Worm (Caenorhabditis elegans) whole organism, young adult: ENCODE data around the gene sec-61.A.

Experiments used
- B0019.2 ChIP-seq: fragments of 200-800 bp; sonication (Bioruptor generic); conservative IDR thresholded peaks from 2 replicates; pipeline ENCODE4 v1.3.6; 2022; ENCODE audit warnings: missing genetic modification reagents, missing genetic modification characterization, missing compliant biosample characterization
- B0336.3 ChIP-seq: fragments of 200-800 bp; sonication (Bioruptor generic); IDR thresholded peaks from 2 replicates; pipeline ENCODE4 v1.3.6; 2022; ENCODE audit warnings: missing genetic modification characterization, missing compliant biosample characterization
- C06A6.2 ChIP-seq: fragments of 200-800 bp; sonication (Bioruptor generic); conservative IDR thresholded peaks from 2 replicates; pipeline ENCODE4 v1.3.6; 2022; ENCODE audit warnings: missing genetic modification characterization, missing compliant biosample characterization
- D2030.7 ChIP-seq: fragments of 200-800 bp; sonication (Bioruptor generic); IDR thresholded peaks from 2 replicates; pipeline ENCODE4 v1.3.6; 2022; ENCODE audit warnings: missing genetic modification reagents, missing genetic modification characterization, missing compliant biosample characterization
- F37B4.10 ChIP-seq: fragments of 200-800 bp; sonication (Bioruptor generic); IDR thresholded peaks from 2 replicates; pipeline ENCODE4 v1.3.6; 2022; ENCODE audit warnings: missing genetic modification characterization, missing compliant biosample characterization
- F39B2.1 ChIP-seq: fragments of 200-800 bp; sonication (Bioruptor generic); IDR thresholded peaks from 2 replicates; pipeline ENCODE4 v1.3.6; 2022; ENCODE audit warnings: missing genetic modification reagents, missing genetic modification characterization, missing compliant biosample characterization
- F55B11.4 ChIP-seq: sonication (generic microtip); optimal IDR thresholded peaks from 2 replicates; lab custom pipeline; 2016; ENCODE audit warnings: missing compliant biosample characterization, missing genetic modification characterization, borderline replicate concordance; ENCODE audit not compliant: insufficient read depth
- F57A8.1 ChIP-seq: fragments of 200-800 bp; sonication (Bioruptor generic); optimal IDR thresholded peaks from 2 replicates; lab custom pipeline; 2018; ENCODE audit warnings: mild to moderate bottlenecking, missing genetic modification characterization, moderate library complexity, missing compliant biosample characterization
- K11D2.4 ChIP-seq: fragments of 200-800 bp; sonication (Bioruptor generic); IDR thresholded peaks from 2 replicates; pipeline ENCODE4 v1.3.6; 2022; ENCODE audit warnings: missing genetic modification reagents, missing genetic modification characterization, missing compliant biosample characterization
- K12H6.12 ChIP-seq: fragments of 200-800 bp; sonication (Bioruptor generic); optimal IDR thresholded peaks from 2 replicates; lab custom pipeline; 2018; ENCODE audit warnings: mild to moderate bottlenecking, missing genetic modification characterization, missing compliant biosample characterization
- Y67H2A.10 ChIP-seq: fragments of 200-800 bp; sonication (Bioruptor generic); conservative IDR thresholded peaks from 2 replicates; pipeline ENCODE4 v1.3.6; 2022; ENCODE audit warnings: missing genetic modification reagents, missing genetic modification characterization, missing compliant biosample characterization
- ZK185.1 ChIP-seq: sonication (generic microtip); optimal IDR thresholded peaks from 2 replicates; lab custom pipeline; 2016; ENCODE audit warnings: mild to moderate bottlenecking, missing genetic modification characterization, missing compliant biosample characterization; ENCODE audit not compliant: poor library complexity, severe bottlenecking
- aptf-3 ChIP-seq: fragments of 200-800 bp; sonication (Bioruptor generic); IDR thresholded peaks from 2 replicates; pipeline ENCODE4 v1.3.6; 2022; ENCODE audit warnings: missing genetic modification characterization, missing compliant biosample characterization
- attf-3 ChIP-seq: fragments of 200-800 bp; sonication (Bioruptor generic); conservative IDR thresholded peaks from 2 replicates; pipeline ENCODE4 v1.3.6; 2022; ENCODE audit warnings: missing genetic modification reagents, missing genetic modification characterization, missing compliant biosample characterization
- cebp-2 ChIP-seq: fragments of 200-800 bp; sonication (Bioruptor generic); IDR thresholded peaks from 2 replicates; pipeline ENCODE4 v1.3.6; 2022; ENCODE audit warnings: missing genetic modification characterization, missing compliant biosample characterization
- ceh-100 ChIP-seq: fragments of 200-800 bp; sonication (Bioruptor generic); IDR thresholded peaks from 2 replicates; pipeline ENCODE4 v1.3.6; 2022; ENCODE audit warnings: missing genetic modification reagents, missing genetic modification characterization, missing compliant biosample characterization
- ceh-58 ChIP-seq: fragments of 200-800 bp; sonication (Bioruptor generic); IDR thresholded peaks from 2 replicates; pipeline ENCODE4 v1.3.6; 2022; ENCODE audit warnings: missing genetic modification characterization, missing compliant biosample characterization
- ceh-79 ChIP-seq: sonication (generic microtip); optimal IDR thresholded peaks from 2 replicates; lab custom pipeline; 2017; ENCODE audit warnings: mild to moderate bottlenecking, missing genetic modification characterization, missing compliant biosample characterization
- ceh-91 ChIP-seq: fragments of 200-800 bp; sonication (Bioruptor generic); IDR thresholded peaks from 2 replicates; pipeline ENCODE4 v1.3.6; 2022; ENCODE audit warnings: missing genetic modification reagents, missing genetic modification characterization, missing compliant biosample characterization
- chd-7 ChIP-seq: sonication (generic microtip); optimal IDR thresholded peaks from 2 replicates; lab custom pipeline; 2016; ENCODE audit warnings: mild to moderate bottlenecking, missing genetic modification characterization, moderate library complexity, missing compliant biosample characterization
- die-1 ChIP-seq: sonication (generic microtip); optimal IDR thresholded peaks from 2 replicates; lab custom pipeline; 2016; ENCODE audit warnings: missing genotype, mild to moderate bottlenecking, missing genetic modification characterization, missing compliant biosample characterization
- dox-1 ChIP-seq: fragments of 200-800 bp; sonication (Bioruptor generic); IDR thresholded peaks from 2 replicates; pipeline ENCODE4 v1.3.6; 2022; ENCODE audit warnings: missing genetic modification reagents, missing genetic modification characterization, missing compliant biosample characterization
- efl-1 ChIP-seq: fragments of 150-350 bp; optimal IDR thresholded peaks from 2 replicates; lab custom pipeline; 2014; ENCODE audit warnings: missing biosample characterization, missing genetic modification reagents, missing genetic modification characterization
- egl-18 ChIP-seq: fragments of 200-800 bp; sonication (Bioruptor generic); IDR thresholded peaks from 2 replicates; pipeline ENCODE4 v1.3.6; 2022; ENCODE audit warnings: missing genetic modification reagents, missing genetic modification characterization, missing compliant biosample characterization
- egrh-3 ChIP-seq: fragments of 200-800 bp; sonication (Bioruptor generic); IDR thresholded peaks from 2 replicates; pipeline ENCODE4 v1.3.6; 2022; ENCODE audit warnings: missing genetic modification reagents, missing genetic modification characterization, missing compliant biosample characterization
- ekl-4 ChIP-seq: fragments of 200-800 bp; sonication (Bioruptor generic); IDR thresholded peaks from 2 replicates; pipeline ENCODE4 v1.3.6; 2022; ENCODE audit warnings: missing genetic modification reagents, missing genetic modification characterization, missing compliant biosample characterization
- him-1 ChIP-seq: sonication (generic microtip); optimal IDR thresholded peaks from 2 replicates; lab custom pipeline; 2016; ENCODE audit warnings: missing genotype, missing genetic modification reagents, missing genetic modification characterization, missing compliant biosample characterization
- hlh-12 ChIP-seq: sonication (generic microtip); optimal IDR thresholded peaks from 2 replicates; lab custom pipeline; 2016; ENCODE audit warnings: missing genetic modification characterization, missing compliant biosample characterization
- hmg-1.2 ChIP-seq: fragments of 200-800 bp; sonication (Bioruptor generic); IDR thresholded peaks from 2 replicates; pipeline ENCODE4 v1.3.6; 2022; ENCODE audit warnings: missing genetic modification reagents, missing genetic modification characterization, missing compliant biosample characterization
- lin-26 ChIP-seq: fragments of 200-800 bp; sonication (Bioruptor generic); IDR thresholded peaks from 2 replicates; pipeline ENCODE4 v1.3.6; 2022; ENCODE audit warnings: missing genetic modification reagents, missing genetic modification characterization, missing compliant biosample characterization
- madf-10 ChIP-seq: sonication (generic microtip); optimal IDR thresholded peaks from 2 replicates; lab custom pipeline; 2016; ENCODE audit warnings: mild to moderate bottlenecking, missing genetic modification characterization, missing compliant biosample characterization
- madf-6 ChIP-seq: fragments of 200-800 bp; sonication (Bioruptor generic); IDR thresholded peaks from 2 replicates; pipeline ENCODE4 v1.3.6; 2022; ENCODE audit warnings: missing genetic modification reagents, missing genetic modification characterization, missing compliant biosample characterization
- madf-8 ChIP-seq: fragments of 200-800 bp; sonication (Bioruptor generic); conservative IDR thresholded peaks from 2 replicates; pipeline ENCODE4 v1.3.6; 2022; ENCODE audit warnings: missing genetic modification reagents, missing genetic modification characterization, missing compliant biosample characterization
- mxl-1 ChIP-seq: sonication (generic microtip); optimal IDR thresholded peaks from 2 replicates; lab custom pipeline; 2016; ENCODE audit warnings: missing genetic modification characterization, missing compliant biosample characterization
- nfya-2 ChIP-seq: fragments of 200-800 bp; sonication (Bioruptor generic); IDR thresholded peaks from 2 replicates; pipeline ENCODE4 v1.3.6; 2022; ENCODE audit warnings: missing genetic modification reagents, missing genetic modification characterization, missing compliant biosample characterization
- nhr-120 ChIP-seq: fragments of 200-800 bp; sonication (Bioruptor generic); IDR thresholded peaks from 2 replicates; pipeline ENCODE4 v1.3.6; 2022; ENCODE audit warnings: missing genetic modification characterization, missing compliant biosample characterization
- nhr-27 ChIP-seq: fragments of 200-800 bp; sonication (Bioruptor generic); optimal IDR thresholded peaks from 2 replicates; lab custom pipeline; 2018; ENCODE audit warnings: mild to moderate bottlenecking, missing genetic modification characterization, moderate library complexity, missing compliant biosample characterization
- pbrm-1 ChIP-seq: fragments of 200-800 bp; sonication (Bioruptor generic); IDR thresholded peaks from 2 replicates; pipeline ENCODE4 v1.3.6; 2022; ENCODE audit warnings: missing genetic modification reagents, missing genetic modification characterization, missing compliant biosample characterization
- pha-4 ChIP-seq: fragments of 150-350 bp; sonication (generic microtip); optimal IDR thresholded peaks from 2 replicates; lab custom pipeline; 2014; ENCODE audit warnings: missing biosample characterization, missing genetic modification reagents, missing genetic modification characterization
- repo-1 ChIP-seq: sonication (generic microtip); optimal IDR thresholded peaks from 2 replicates; lab custom pipeline; 2017; ENCODE audit warnings: mild to moderate bottlenecking, missing genetic modification characterization, missing compliant biosample characterization
- snpc-1.3 ChIP-seq: sonication (generic microtip); optimal IDR thresholded peaks from 2 replicates; lab custom pipeline; 2017; ENCODE audit warnings: missing genetic modification characterization, mild to moderate bottlenecking, missing compliant biosample characterization, antibody characterized with exemption, moderate library complexity, missing genotype, missing genetic modification reagents; ENCODE audit not compliant: insufficient read depth
- snpc-4 ChIP-seq, 5 experiments: fragments of 150-350 bp in 1 of 5; sonication (generic microtip) in 4 of 5; optimal IDR thresholded peaks; 2 replicates each; lab custom pipeline; 2014 to 2018; ENCODE audit warnings: missing genetic modification characterization in 5 of 5, missing biosample characterization in 3 of 5, antibody characterized with exemption in 2 of 5, mild to moderate bottlenecking in 2 of 5, missing compliant biosample characterization in 2 of 5, missing genotype in 2 of 5, moderate library complexity in 2 of 5, missing genetic modification reagents in 1 of 5
- xnd-1 ChIP-seq: sonication (generic microtip); optimal IDR thresholded peaks from 2 replicates; lab custom pipeline; 2016; ENCODE audit warnings: missing genotype, missing genetic modification reagents, missing genetic modification characterization, missing compliant biosample characterization
- zfh-2 ChIP-seq: fragments of 200-800 bp; sonication (Bioruptor generic); conservative IDR thresholded peaks from 2 replicates; pipeline ENCODE4 v1.3.6; 2022; ENCODE audit warnings: missing genetic modification reagents, missing genetic modification characterization, missing compliant biosample characterization
- zim-3 ChIP-seq: sonication (generic microtip); optimal IDR thresholded peaks from 2 replicates; lab custom pipeline; 2017; ENCODE audit warnings: mild to moderate bottlenecking, missing genetic modification characterization, moderate library complexity, missing compliant biosample characterization
- ztf-26 ChIP-seq: sonication (generic microtip); optimal IDR thresholded peaks from 2 replicates; lab custom pipeline; 2017; ENCODE audit warnings: missing genetic modification characterization, missing compliant biosample characterization
- ztf-3 ChIP-seq: fragments of 200-800 bp; sonication (Bioruptor generic); optimal IDR thresholded peaks from 2 replicates; lab custom pipeline; 2018; ENCODE audit warnings: mild to moderate bottlenecking, missing genetic modification characterization, missing compliant biosample characterization

The sec-61.A gene

ce11 chrIV:14824878-14825352, at the start of gene sec-61.A (continued):
- TF ChIP-seq madf-6 (GFP tag; lab: Robert Waterston, UW) (peak; percentile 64), madf-10 (tag; lab: Kevin White, UChicago) (peak; percentile 46), ztf-26 (tag; lab: Kevin White, UChicago) (peak; percentile 20), him-1 (tag; lab: Kevin White, UChicago) (peak; percentile 0), B0019.2 (no peak), egrh-3 (0 out of 2 replicates have a peak, but pooled peaks have one; percentile 8), xnd-1 (tag; lab: Kevin White, UChicago) (peak; percentile 56), zim-3 (no peak), die-1 (tag; lab: Kevin White, UChicago) (no peak), ceh-79 (tag; lab: Kevin White, UChicago) (no peak), pbrm-1 (GFP tag; lab: Robert Waterston, UW) (peak; percentile 65), Y67H2A.10 (0 out of 2 replicates have a peak, but pooled peaks have one; percentile 38), hmg-1.2 (GFP tag; lab: Robert Waterston, UW) (peak; percentile 50), ekl-4 (GFP tag; lab: Robert Waterston, UW) (peak; percentile 72; the same call in 1 of the 2 replicates), B0336.3 (0 out of 2 replicates have a peak, but pooled peaks have one; percentile 27), F57A8.1 (GFP tag; lab: Kevin White, UChicago) (no peak), efl-1 (GFP tag; lab: Kevin White, UChicago) (peak; percentile 35)

DNA sequence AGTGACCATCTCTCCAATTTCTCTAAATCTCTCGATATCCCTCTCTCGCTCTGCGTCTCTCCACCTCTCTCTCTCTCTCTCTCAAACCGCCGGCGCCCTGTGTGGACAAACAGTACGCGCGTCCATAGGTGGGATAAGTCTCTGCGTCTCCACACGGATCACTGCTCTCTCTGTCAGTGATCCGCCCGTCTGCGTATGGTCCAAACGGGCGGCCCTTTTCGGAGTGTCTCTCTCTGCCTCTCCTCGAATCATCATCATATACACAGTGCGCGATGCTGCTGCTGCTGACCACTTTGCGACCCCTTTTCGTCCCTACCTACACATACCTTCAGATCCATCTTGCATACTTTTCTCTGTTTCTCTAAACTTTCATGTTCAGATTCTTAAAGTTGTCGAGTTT, 47.3 kb upstream of the sec-61.A start:
- no peak for TF ChIP-seq C06A6.2
- no peak for TF ChIP-seq hlh-12 (tag; lab: Kevin White, UChicago)
- no peak for TF ChIP-seq mxl-1
- TF ChIP-seq dox-1 (GFP tag; lab: Robert Waterston, UW), result no peak; the same call in 1 of the 2 replicates
- TF ChIP-seq nfya-2 (GFP tag; lab: Robert Waterston, UW), result no peak
- 0 out of 2 replicates have a peak, but pooled peaks have one; percentile 14 for TF ChIP-seq lin-26
- no peak for TF ChIP-seq ceh-100
- no peak for TF ChIP-seq F37B4.10 (GFP tag; lab: Robert Waterston, UW)
- no peak for TF ChIP-seq pha-4 (tag; lab: Kevin White, UChicago)
- TF ChIP-seq zfh-2 (GFP tag; lab: Robert Waterston, UW), result no peak
- no peak for TF ChIP-seq chd-7 (tag; lab: Kevin White, UChicago)
- TF ChIP-seq repo-1, result no peak
- TF ChIP-seq ceh-58, result no peak
- no peak for TF ChIP-seq nhr-27 (tag; lab: Kevin White, UChicago)
- no peak for TF ChIP-seq F55B11.4 (tag; lab: Kevin White, UChicago)
- TF ChIP-seq D2030.7 (GFP tag; lab: Robert Waterston, UW), result no peak
- no peak for TF ChIP-seq snpc-4 (GFP tag; optimal IDR thresholded peaks at IDR 0.05; lab: Kevin White, UChicago)
- TF ChIP-seq snpc-4 (tag; optimal IDR thresholded peaks at IDR 0.05; lab: Kevin White, UChicago), result peak in 2 of 4 experiments; percentile 71 to 75
- TF ChIP-seq cebp-2 (GFP tag; lab: Robert Waterston, UW), result peak; percentile 66; the same call in 1 of the 2 replicates
- TF ChIP-seq K11D2.4 (GFP tag; lab: Robert Waterston, UW), result no peak
- no peak for TF ChIP-seq ceh-91 (GFP tag; lab: Robert Waterston, UW)
- TF ChIP-seq nhr-120 (GFP tag; lab: Robert Waterston, UW), result no peak
- no peak for TF ChIP-seq snpc-1.3 (tag; lab: Kevin White, UChicago)
- no peak for TF ChIP-seq attf-3 (GFP tag; lab: Robert Waterston, UW)
- TF ChIP-seq K12H6.12 (tag; lab: Kevin White, UChicago), result peak; percentile 19
- no peak for TF ChIP-seq aptf-3 (GFP tag; lab: Robert Waterston, UW)
- no peak for TF ChIP-seq egl-18
- TF ChIP-seq F39B2.1 (GFP tag; lab: Robert Waterston, UW), result 0 out of 2 replicates have a peak, but pooled peaks have one; percentile 14
- TF ChIP-seq xnd-1 (tag; lab: Kevin White, UChicago), result no peak
- TF ChIP-seq ZK185.1, result no peak
- no peak for TF ChIP-seq madf-8 (GFP tag; lab: Robert Waterston, UW)
- TF ChIP-seq madf-10 (tag; lab: Kevin White, UChicago), result no peak
- TF ChIP-seq ztf-3 (GFP tag; lab: Kevin White, UChicago), result no peak
